Fruit fly (Drosophila melanogaster): ENCODE data around the gene Sur-8.

Gene Sur-8

dm6 chr3R:17371094-17371493 lies 31.2 kb downstream of the Sur-8 start:
- TF ChIP-seq usp (GFP tag; optimal IDR thresholded peaks at IDR 0.05): no peak
- TF ChIP-seq pan (optimal IDR thresholded peaks at IDR 0.05): no peak
- no peak for TF ChIP-seq Dll (optimal IDR thresholded peaks at IDR 0.05)
- TF ChIP-seq psq (optimal IDR thresholded peaks at IDR 0.05): no peak
- no peak for TF ChIP-seq EcR (GFP tag; optimal IDR thresholded peaks at IDR 0.05)
- no peak for TF ChIP-seq CG8478 (optimal IDR thresholded peaks at IDR 0.05)

- TF ChIP-seq psq (optimal IDR thresholded peaks at IDR 0.05) (no peak), usp (GFP tag; optimal IDR thresholded peaks at IDR 0.05) (no peak), CG8478 (optimal IDR thresholded peaks at IDR 0.05) (no peak), pan (optimal IDR thresholded peaks at IDR 0.05) (no peak), EcR (GFP tag; optimal IDR thresholded peaks at IDR 0.05) (no peak), Dll (optimal IDR thresholded peaks at IDR 0.05) (no peak)
These were observed 36.3 kb downstream of the Sur-8 start, which contains the start of gene beat-IIa for dm6 chr3R:17366023-17366422. TSS of gene beat-IIa (minus strand) at chr3R:17366119.

dm6 chr3R:17359370-17359769 lies 42.9 kb downstream of the Sur-8 start:
- no peak for TF ChIP-seq CG8478 (optimal IDR thresholded peaks at IDR 0.05)
- no peak for TF ChIP-seq psq (optimal IDR thresholded peaks at IDR 0.05)
- TF ChIP-seq Dll (optimal IDR thresholded peaks at IDR 0.05): no peak
- no peak for TF ChIP-seq pan (optimal IDR thresholded peaks at IDR 0.05)
- no peak for TF ChIP-seq EcR (GFP tag; optimal IDR thresholded peaks at IDR 0.05)
- no peak for TF ChIP-seq usp (GFP tag; optimal IDR thresholded peaks at IDR 0.05)

- no peak for TF ChIP-seq EcR (GFP tag; optimal IDR thresholded peaks at IDR 0.05)
- no peak for TF ChIP-seq pan (optimal IDR thresholded peaks at IDR 0.05)
- no peak for TF ChIP-seq Dll (optimal IDR thresholded peaks at IDR 0.05)
These were observed 56.1 kb downstream of the Sur-8 start for dm6 chr3R:17346212-17346611.

Data from whole organism.